Fruit fly (Drosophila melanogaster): ENCODE measurements around the gene Aven.
A peak's percentile ranks its signal among the peaks of the same experiment; 100 is the strongest.

The Aven gene

DNA sequence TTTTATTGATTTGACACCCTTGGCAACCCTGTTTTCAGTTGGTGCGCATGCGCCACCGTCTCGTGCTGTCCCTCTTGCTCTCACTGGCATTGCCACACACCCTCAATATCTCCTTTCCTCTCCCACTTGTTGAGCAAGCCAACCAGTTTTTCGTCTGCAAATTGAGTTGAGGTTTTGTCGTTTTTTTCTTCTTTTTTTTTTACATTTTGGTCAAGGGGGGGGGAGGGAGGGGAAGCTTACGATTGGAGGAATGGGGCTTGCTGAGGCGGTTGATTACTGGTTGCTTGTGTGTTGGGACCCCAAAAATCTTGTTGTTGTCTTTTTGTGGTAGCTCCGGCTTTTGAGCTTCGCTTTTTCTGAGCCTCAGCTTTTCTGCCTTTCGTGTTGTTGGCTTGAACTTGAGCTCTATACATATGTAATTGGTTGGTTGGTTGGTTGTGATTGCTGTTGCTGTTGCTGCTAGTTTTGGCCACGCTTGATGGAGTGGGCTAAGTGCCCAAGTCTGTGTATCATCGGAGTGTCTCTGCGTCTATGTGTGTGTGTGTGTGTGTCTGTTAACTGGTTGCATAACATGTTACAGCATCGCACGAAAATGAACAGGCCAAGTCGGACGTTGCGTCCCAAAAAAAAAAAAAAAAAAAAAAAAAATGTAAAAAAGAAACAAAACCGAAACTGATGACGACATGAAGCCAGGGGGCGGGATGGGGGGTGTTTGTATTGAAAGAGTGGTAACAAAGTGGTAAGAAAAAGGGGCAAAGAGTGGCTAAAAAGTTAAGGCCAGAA is 47.3 kb upstream of the Aven start (continued):
- peak; percentile 15 for TF ChIP-seq lz (GFP tag; optimal IDR thresholded peaks at IDR 0.05)
- peak; percentile 82 for TF ChIP-seq Lpt (GFP tag; optimal IDR thresholded peaks at IDR 0.05)
- TF ChIP-seq dsx (GFP tag; optimal IDR thresholded peaks at IDR 0.05; ENCODE audit: poor library complexity, severe bottlenecking), result peak; percentile 79
- peak; percentile 99 for TF ChIP-seq vri (GFP tag; optimal IDR thresholded peaks at IDR 0.05)
- peak; percentile 77 for TF ChIP-seq CG15336 (GFP tag; IDR thresholded peaks at IDR 0.05)
- peak; percentile 39 for TF ChIP-seq CG32006 (GFP tag; optimal IDR thresholded peaks at IDR 0.05)
- no peak for TF ChIP-seq CG31627 (GFP tag; optimal IDR thresholded peaks at IDR 0.05)
- peak; percentile 31 for TF ChIP-seq CG10631 (GFP tag; optimal IDR thresholded peaks at IDR 0.05)
- peak; percentile 16 for TF ChIP-seq CG11762 (GFP tag; optimal IDR thresholded peaks at IDR 0.05; ENCODE audit: insufficient read depth)
- TF ChIP-seq Met (GFP tag; optimal IDR thresholded peaks at IDR 0.05), result peak; percentile 64
- peak; percentile 14 for TF ChIP-seq Hr38 (GFP tag; optimal IDR thresholded peaks at IDR 0.05)
- TF ChIP-seq esn (GFP tag; optimal IDR thresholded peaks at IDR 0.05), result no peak
- TF ChIP-seq fd85E (GFP tag; optimal IDR thresholded peaks at IDR 0.05), result peak; percentile 2
- TF ChIP-seq CG34406 (GFP tag; optimal IDR thresholded peaks at IDR 0.05), result peak; percentile 6
- peak; percentile 72 for TF ChIP-seq Blimp-1 (GFP tag; optimal IDR thresholded peaks at IDR 0.05)
- peak; percentile 89 for TF ChIP-seq eg (GFP tag; IDR thresholded peaks at IDR 0.05)

DNA sequence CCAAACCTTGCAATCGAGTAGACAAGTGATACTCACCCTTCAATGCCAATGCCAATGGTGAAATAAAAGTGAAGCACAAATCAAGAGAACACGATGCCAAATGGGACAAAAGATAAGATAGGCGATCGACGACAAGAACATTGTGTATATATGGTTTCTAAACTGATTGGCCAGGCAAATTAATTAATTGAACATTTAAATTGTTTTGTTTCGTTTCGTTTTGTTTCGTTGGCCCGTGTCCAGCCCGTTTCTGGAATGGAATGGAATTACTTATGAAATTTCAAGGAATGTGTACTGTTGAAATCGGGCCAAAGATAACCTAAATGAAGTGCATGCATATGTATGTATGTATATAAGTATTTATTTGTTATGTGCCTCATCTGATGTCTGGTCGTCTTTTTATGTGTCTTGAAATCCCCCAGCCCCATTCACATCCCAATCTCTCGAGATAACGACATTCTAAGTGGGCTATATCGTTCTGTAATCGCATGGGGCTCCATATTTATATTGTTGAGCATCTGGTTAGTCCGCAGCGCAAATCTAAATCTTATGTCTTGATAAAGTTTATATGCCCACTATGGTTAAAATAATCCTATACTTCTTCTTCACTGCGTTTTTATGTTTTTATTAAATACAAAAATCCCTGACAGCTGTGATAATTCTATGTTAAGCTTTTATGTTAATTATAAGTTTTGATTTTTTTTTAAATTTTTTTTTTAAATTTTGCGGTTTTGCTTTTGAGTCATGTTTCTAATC is 46.5 kb upstream of the Aven start:
- peak; percentile 4 for TF ChIP-seq Hr39 (GFP tag; optimal IDR thresholded peaks at IDR 0.05)
- TF ChIP-seq cyc (GFP tag; optimal IDR thresholded peaks at IDR 0.05), result no peak
- no peak for TF ChIP-seq OdsH (GFP tag; optimal IDR thresholded peaks at IDR 0.05)
- no peak for TF ChIP-seq CG10669 (GFP tag; optimal IDR thresholded peaks at IDR 0.05)
- TF ChIP-seq Eip78C (GFP tag), result peak; percentile 82
- TF ChIP-seq Hr4 (GFP tag; optimal IDR thresholded peaks at IDR 0.05), result no peak
- TF ChIP-seq dsx (GFP tag; optimal IDR thresholded peaks at IDR 0.05; ENCODE audit: poor library complexity, severe bottlenecking), result no peak
- TF ChIP-seq Gug (GFP tag; IDR thresholded peaks at IDR 0.05), result no peak
- TF ChIP-seq Hr38 (GFP tag; optimal IDR thresholded peaks at IDR 0.05), result no peak
- peak; percentile 4 for TF ChIP-seq Met (GFP tag; optimal IDR thresholded peaks at IDR 0.05)
- peak; percentile 21 for TF ChIP-seq esn (GFP tag; optimal IDR thresholded peaks at IDR 0.05)
- TF ChIP-seq Smox (GFP tag; optimal IDR thresholded peaks at IDR 0.05), result peak; percentile 23
- peak; percentile 69 for TF ChIP-seq svp (GFP tag)
- no peak for TF ChIP-seq Sox102F (GFP tag; optimal IDR thresholded peaks at IDR 0.05)
- TF ChIP-seq spab (GFP tag; optimal IDR thresholded peaks at IDR 0.05), result no peak
- no peak for TF ChIP-seq CG16779 (tag; optimal IDR thresholded peaks at IDR 0.05)
- peak; percentile 21 for TF ChIP-seq acj6 (GFP tag; optimal IDR thresholded peaks at IDR 0.05)
- TF ChIP-seq CG31627 (GFP tag; optimal IDR thresholded peaks at IDR 0.05), result peak; percentile 10
- peak; percentile 10 for TF ChIP-seq pdm3 (GFP tag; optimal IDR thresholded peaks at IDR 0.05)

DNA sequence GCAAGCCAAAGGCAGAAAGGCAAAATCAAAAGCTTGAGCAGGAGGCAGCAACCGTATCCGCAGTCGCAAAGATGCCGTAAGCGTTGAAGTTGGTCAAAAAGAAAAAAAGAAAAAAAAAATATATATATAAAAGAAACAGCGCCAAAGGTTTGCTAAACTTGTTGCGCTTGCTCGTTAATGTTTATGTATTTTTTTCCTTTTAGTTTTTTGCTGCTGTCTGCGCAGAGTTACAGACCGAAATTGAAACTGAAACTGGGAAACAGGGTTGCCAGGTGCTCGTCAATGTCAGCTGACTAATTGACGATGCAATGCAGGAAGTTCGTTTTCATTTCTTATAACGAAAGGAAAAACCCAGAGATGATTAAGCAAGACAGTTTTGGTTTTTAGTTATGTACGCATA is 45.8 kb upstream of the Aven start:
- TF ChIP-seq CG7368 (GFP tag; optimal IDR thresholded peaks at IDR 0.05) (no peak), CG1621 (tag; optimal IDR thresholded peaks at IDR 0.05) (no peak), net (GFP tag; optimal IDR thresholded peaks at IDR 0.05) (peak; percentile 43), CG6276 (GFP tag; optimal IDR thresholded peaks at IDR 0.05) (peak; percentile 23), OdsH (GFP tag; optimal IDR thresholded peaks at IDR 0.05) (no peak), CG10631 (GFP tag; optimal IDR thresholded peaks at IDR 0.05) (no peak), vri (GFP tag; optimal IDR thresholded peaks at IDR 0.05) (peak; percentile 20), CG6163 (GFP tag; IDR thresholded peaks at IDR 0.05) (peak; percentile 74; the same call in 2 of the 3 replicates), CG11762 (GFP tag; optimal IDR thresholded peaks at IDR 0.05; ENCODE audit: insufficient read depth) (no peak), esn (GFP tag; optimal IDR thresholded peaks at IDR 0.05) (peak; percentile 12), Ets96B (tag; optimal IDR thresholded peaks at IDR 0.05) (peak; percentile 14), svp (GFP tag) (peak; percentile 65), CG8319 (GFP tag; optimal IDR thresholded peaks at IDR 0.05) (peak; percentile 16), pdm3 (GFP tag; optimal IDR thresholded peaks at IDR 0.05) (no peak), fkh (GFP tag; optimal IDR thresholded peaks at IDR 0.05) (no peak), CG34406 (GFP tag; optimal IDR thresholded peaks at IDR 0.05) (no peak), Hr39 (GFP tag; optimal IDR thresholded peaks at IDR 0.05) (no peak), CG16779 (tag; optimal IDR thresholded peaks at IDR 0.05) (peak; percentile 20), dac (GFP tag; optimal IDR thresholded peaks at IDR 0.05) (no peak), Eip75B (GFP tag; optimal IDR thresholded peaks at IDR 0.05) (no peak), Met (GFP tag; optimal IDR thresholded peaks at IDR 0.05) (peak; percentile 11), Sox102F (GFP tag; optimal IDR thresholded peaks at IDR 0.05) (peak; percentile 30), Sox15 (GFP tag; optimal IDR thresholded peaks at IDR 0.05) (no peak), Blimp-1 (GFP tag; optimal IDR thresholded peaks at IDR 0.05) (peak; percentile 61), CG4318 (GFP tag; optimal IDR thresholded peaks at IDR 0.05) (no peak), Gug (GFP tag; IDR thresholded peaks at IDR 0.05) (no peak), lz (GFP tag; optimal IDR thresholded peaks at IDR 0.05) (peak; percentile 5), Lpt (GFP tag; optimal IDR thresholded peaks at IDR 0.05) (peak; percentile 25), eg (GFP tag; IDR thresholded peaks at IDR 0.05) (peak; percentile 58; the same call in 2 of the 3 replicates), Hr4 (GFP tag; optimal IDR thresholded peaks at IDR 0.05) (no peak), spab (GFP tag; optimal IDR thresholded peaks at IDR 0.05) (peak; percentile 13)

All from whole organism, prepupa.